Fruit fly (Drosophila melanogaster): ENCODE results near the gene lmgB.

Gene lmgB

DNA sequence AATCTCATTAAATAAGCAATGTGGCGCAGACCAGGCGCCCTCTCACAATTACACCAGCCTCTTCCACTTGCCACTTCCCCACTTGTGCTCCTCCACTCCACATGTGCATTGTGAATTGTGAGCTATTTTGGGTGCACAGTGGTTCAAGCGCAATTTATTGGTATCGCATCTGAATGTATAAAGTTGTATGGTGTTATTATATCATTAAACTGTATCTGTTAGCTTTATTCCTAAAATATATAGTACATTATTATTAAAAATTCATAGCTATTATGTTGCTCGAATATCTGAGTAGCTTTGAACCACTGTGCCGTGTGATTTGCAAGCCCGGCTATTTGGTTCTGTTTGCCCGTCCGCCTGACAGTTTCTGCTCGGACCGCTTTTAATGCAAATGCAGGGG is 46.5 kb upstream of the lmgB start (continued):
- TF ChIP-seq Hr78 (GFP tag; optimal IDR thresholded peaks at IDR 0.05) (peak in 1 of 2 experiments; percentile 61), prd (optimal IDR thresholded peaks at IDR 0.05) (no peak), prd (GFP tag; IDR thresholded peaks at IDR 0.05) (peak; percentile 96), ems (GFP tag; optimal IDR thresholded peaks at IDR 0.05) (peak; percentile 60), CG31365 (tag; optimal IDR thresholded peaks at IDR 0.05) (peak; percentile 54), rib (GFP tag; IDR thresholded peaks at IDR 0.05) (no peak), Hmx (GFP tag; optimal IDR thresholded peaks at IDR 0.05) (no peak), exex (tag; optimal IDR thresholded peaks at IDR 0.05) (no peak), tx (GFP tag; optimal IDR thresholded peaks at IDR 0.05) (no peak), Aef1 (GFP tag; IDR thresholded peaks at IDR 0.05) (peak; percentile 78; the same call in 2 of the 3 replicates), kay (GFP tag; optimal IDR thresholded peaks at IDR 0.05) (peak; percentile 63), eve (GFP tag; optimal IDR thresholded peaks at IDR 0.05) (peak in 1 of 2 experiments; percentile 91), CG15601 (tag; optimal IDR thresholded peaks at IDR 0.05) (peak; percentile 88), zfh1 (GFP tag; IDR thresholded peaks at IDR 0.05) (peak; percentile 95), CG2129 (GFP tag; IDR thresholded peaks at IDR 0.05; ENCODE audit: partially characterized antibody) (no peak), HHEX (GFP tag; optimal IDR thresholded peaks at IDR 0.05) (peak; percentile 80), CG43689 (GFP tag; IDR thresholded peaks at IDR 0.05) (peak; percentile 49; the same call in 1 of the 2 replicates), inv (GFP tag; IDR thresholded peaks at IDR 0.05; ENCODE audit: partially characterized antibody) (no peak), CG6689 (GFP tag; IDR thresholded peaks at IDR 0.05) (peak; percentile 93), CG16815 (GFP tag; optimal IDR thresholded peaks at IDR 0.05) (peak; percentile 70), CG11696 (GFP tag; IDR thresholded peaks at IDR 0.05) (peak; percentile 75), Nf-YA (GFP tag; IDR thresholded peaks at IDR 0.05) (peak; percentile 85), CG3838 (GFP tag; optimal IDR thresholded peaks at IDR 0.05) (peak; percentile 46), CG12104 (GFP tag; optimal IDR thresholded peaks at IDR 0.05) (peak; percentile 61), Ets65A (GFP tag) (peak; percentile 92), zen2 (GFP tag; IDR thresholded peaks at IDR 0.05; ENCODE audit: partially characterized antibody) (no peak), CG7839 (tag; optimal IDR thresholded peaks at IDR 0.05) (peak; percentile 90), MTF-1 (GFP tag; optimal IDR thresholded peaks at IDR 0.05; ENCODE audit: borderline replicate concordance) (peak; percentile 74), CG8089 (GFP tag; optimal IDR thresholded peaks at IDR 0.05) (peak; percentile 8), CG10654 (GFP tag; optimal IDR thresholded peaks at IDR 0.05) (peak; percentile 80), HmgZ (tag; optimal IDR thresholded peaks at IDR 0.05) (peak; percentile 47), klu (GFP tag; IDR thresholded peaks at IDR 0.05) (peak; percentile 48; the same call in 1 of the 2 replicates), cato (GFP tag; optimal IDR thresholded peaks at IDR 0.05; ENCODE audit: borderline replicate concordance) (peak; percentile 83), CG4424 (GFP tag; optimal IDR thresholded peaks at IDR 0.05) (peak; percentile 92), CG3163 (GFP tag; optimal IDR thresholded peaks at IDR 0.05) (no peak), Hey (tag; optimal IDR thresholded peaks at IDR 0.05) (no peak), lmd (GFP tag; IDR thresholded peaks at IDR 0.05) (peak; percentile 84), CG7556 (GFP tag; optimal IDR thresholded peaks at IDR 0.05) (peak; percentile 83), CG15011 (GFP tag; optimal IDR thresholded peaks at IDR 0.05) (peak; percentile 58), bbx (GFP tag; IDR thresholded peaks at IDR 0.05; ENCODE audit: partially characterized antibody) (no peak), fd102C (GFP tag; optimal IDR thresholded peaks at IDR 0.05) (peak; percentile 28), Awh (GFP tag; IDR thresholded peaks at IDR 0.05) (peak; percentile 93), Fer2 (tag; optimal IDR thresholded peaks at IDR 0.05) (no peak), CG3407 (GFP tag; optimal IDR thresholded peaks at IDR 0.05) (peak; percentile 87), C15 (GFP tag; IDR thresholded peaks at IDR 0.05) (peak; percentile 64; the same call in 1 of the 3 replicates), CG34422 (GFP tag; IDR thresholded peaks at IDR 0.05) (peak; percentile 89), CG7928 (GFP tag; optimal IDR thresholded peaks at IDR 0.05) (no peak), CG6813 (GFP tag; optimal IDR thresholded peaks at IDR 0.05) (peak; percentile 61), psq (GFP tag; optimal IDR thresholded peaks at IDR 0.05) (peak; percentile 23), CG3726 (GFP tag; IDR thresholded peaks at IDR 0.05) (peak; percentile 87), CG12942 (GFP tag; optimal IDR thresholded peaks at IDR 0.05) (peak; percentile 75)
